Fruit fly (Drosophila melanogaster) whole organism, prepupa: ENCODE results near the gene CG8219.
A peak's percentile ranks its signal among the peaks of the same experiment; 100 is the strongest.

ENCODE experiments used
- CG10669 ChIP-seq: fragments of 200-800 bp; sonication (Bioruptor generic); optimal IDR thresholded peaks from 3 replicates; lab custom pipeline; 2018; ENCODE audit warnings: missing biosample characterization, mild to moderate bottlenecking, missing genetic modification characterization, moderate library complexity
- CG11294 ChIP-seq: fragments of 200-800 bp; sonication (Bioruptor generic); IDR thresholded peaks from 2 replicates; pipeline ENCODE4 v1.3.6; 2022; ENCODE audit warnings: missing biosample characterization, missing genetic modification characterization
- CG11902 ChIP-seq: fragments of 200-800 bp; sonication (Bioruptor generic); optimal IDR thresholded peaks from 3 replicates; lab custom pipeline; 2016; ENCODE audit warnings: missing biosample characterization, missing genetic modification characterization
- CG1621 ChIP-seq: fragments of 200-800 bp; sonication (Bioruptor generic); optimal IDR thresholded peaks from 3 replicates; lab custom pipeline; 2018; ENCODE audit warnings: missing biosample characterization, mild to moderate bottlenecking, missing genetic modification characterization
- CG16779 ChIP-seq: fragments of 200-800 bp; sonication (Bioruptor generic); optimal IDR thresholded peaks from 3 replicates; lab custom pipeline; 2017; ENCODE audit warnings: missing biosample characterization, mild to moderate bottlenecking, missing genetic modification characterization
- CG3032 ChIP-seq: fragments of 200-800 bp; optimal IDR thresholded peaks from 2 replicates; lab custom pipeline; 2019; ENCODE audit warnings: missing biosample characterization, mild to moderate bottlenecking, missing genetic modification characterization, moderate library complexity
- CG31627 ChIP-seq: fragments of 200-800 bp; sonication (Bioruptor generic); optimal IDR thresholded peaks from 3 replicates; lab custom pipeline; 2016; ENCODE audit warnings: missing biosample characterization, missing genetic modification characterization
- CG32006 ChIP-seq: fragments of 200-800 bp; sonication (Bioruptor generic); optimal IDR thresholded peaks from 3 replicates; lab custom pipeline; 2017; ENCODE audit warnings: missing biosample characterization, mild to moderate bottlenecking, missing genetic modification characterization
- CG3919 ChIP-seq: fragments of 200-800 bp; sonication (Bioruptor generic); optimal IDR thresholded peaks from 3 replicates; lab custom pipeline; 2016; ENCODE audit warnings: missing biosample characterization, missing genetic modification characterization
- CG4318 ChIP-seq: fragments of 200-800 bp; sonication (Bioruptor generic); optimal IDR thresholded peaks from 3 replicates; lab custom pipeline; 2017; ENCODE audit warnings: missing biosample characterization, mild to moderate bottlenecking, missing genetic modification characterization
- CG6163 ChIP-seq: fragments of 200-800 bp; sonication (Bioruptor generic); IDR thresholded peaks from 3 replicates; pipeline ENCODE4 v1.3.6; 2022; ENCODE audit warnings: missing biosample characterization, missing genetic modification characterization
- CG6276 ChIP-seq: fragments of 200-800 bp; sonication (Bioruptor generic); optimal IDR thresholded peaks from 2 replicates; lab custom pipeline; 2017; ENCODE audit warnings: missing biosample characterization, mild to moderate bottlenecking, missing genetic modification characterization
- CG6792 ChIP-seq: fragments of 200-800 bp; sonication (Bioruptor generic); optimal IDR thresholded peaks from 3 replicates; lab custom pipeline; 2016; ENCODE audit warnings: missing biosample characterization, missing genetic modification characterization
- CG6808 ChIP-seq: fragments of 200-800 bp; sonication (Bioruptor generic); optimal IDR thresholded peaks from 3 replicates; lab custom pipeline; 2017; ENCODE audit warnings: missing biosample characterization, missing genetic modification characterization, mild to moderate bottlenecking, moderate library complexity, missing genetic modification reagents
- CG7368 ChIP-seq: fragments of 200-800 bp; sonication (Bioruptor generic); optimal IDR thresholded peaks from 3 replicates; lab custom pipeline; 2016; ENCODE audit warnings: missing biosample characterization, missing genetic modification characterization
- CG8119 ChIP-seq: fragments of 200-800 bp; sonication (Bioruptor generic); IDR thresholded peaks from 3 replicates; pipeline ENCODE4 v1.3.6; 2022; ENCODE audit warnings: missing biosample characterization, missing genetic modification characterization
- CG8632 ChIP-seq: fragments of 200-800 bp; sonication (Bioruptor generic); optimal IDR thresholded peaks from 3 replicates; lab custom pipeline; 2016; ENCODE audit warnings: missing biosample characterization, missing genetic modification characterization
- Eip78C ChIP-seq: fragments of 200-800 bp; sonication (Bioruptor generic); peaks from one replicate; lab custom pipeline; 2016; ENCODE audit warnings: missing biosample characterization, missing genetic modification characterization
- Ets21C ChIP-seq: fragments of 200-800 bp; sonication (Bioruptor generic); optimal IDR thresholded peaks from 3 replicates; lab custom pipeline; 2016; ENCODE audit warnings: missing biosample characterization, missing genetic modification characterization
- Ets96B ChIP-seq: fragments of 200-800 bp; optimal IDR thresholded peaks from 2 replicates; lab custom pipeline; 2019; ENCODE audit warnings: missing biosample characterization, mild to moderate bottlenecking, missing genetic modification characterization, moderate library complexity
- Gug ChIP-seq: fragments of 200-800 bp; sonication (Bioruptor generic); IDR thresholded peaks from 2 replicates; pipeline ENCODE4 v1.3.6; 2022; ENCODE audit warnings: missing biosample characterization, missing genetic modification characterization
- Hr38 ChIP-seq: sonication (Bioruptor generic); optimal IDR thresholded peaks from 2 replicates; lab custom pipeline; 2016; ENCODE audit warnings: missing biosample characterization, missing genetic modification characterization
- Hr39 ChIP-seq: fragments of 200-800 bp; sonication (Bioruptor generic); optimal IDR thresholded peaks from 2 replicates; lab custom pipeline; 2016; ENCODE audit warnings: missing biosample characterization, missing genetic modification characterization
- Lpt ChIP-seq: fragments of 200-800 bp; sonication (Bioruptor generic); optimal IDR thresholded peaks from 3 replicates; lab custom pipeline; 2016; ENCODE audit warnings: missing biosample characterization, missing genetic modification characterization
- Met ChIP-seq: fragments of 200-800 bp; sonication (Bioruptor generic); optimal IDR thresholded peaks from 3 replicates; lab custom pipeline; 2016; ENCODE audit warnings: missing biosample characterization, missing genetic modification characterization
- OdsH ChIP-seq: fragments of 200-800 bp; sonication (Bioruptor generic); optimal IDR thresholded peaks from 3 replicates; lab custom pipeline; 2016; ENCODE audit warnings: missing biosample characterization, missing genetic modification characterization
- Sox15 ChIP-seq: fragments of 200-800 bp; sonication (Bioruptor generic); optimal IDR thresholded peaks from 3 replicates; lab custom pipeline; 2016; ENCODE audit warnings: missing biosample characterization, missing genetic modification characterization
- achi ChIP-seq: fragments of 200-800 bp; sonication (Bioruptor generic); optimal IDR thresholded peaks from 3 replicates; lab custom pipeline; 2016; ENCODE audit warnings: missing biosample characterization, missing genetic modification characterization
- acj6 ChIP-seq: fragments of 200-800 bp; sonication (Bioruptor generic); optimal IDR thresholded peaks from 3 replicates; lab custom pipeline; 2016; ENCODE audit warnings: missing biosample characterization, missing genetic modification characterization
- dsx ChIP-seq: fragments of 200-800 bp; optimal IDR thresholded peaks from 3 replicates; lab custom pipeline; 2019; ENCODE audit warnings: missing biosample characterization, mild to moderate bottlenecking, missing genetic modification characterization, moderate library complexity; ENCODE audit not compliant: poor library complexity, severe bottlenecking
- eg ChIP-seq: fragments of 200-800 bp; sonication (Bioruptor generic); IDR thresholded peaks from 3 replicates; pipeline ENCODE4 v1.3.6; 2022; ENCODE audit warnings: missing biosample characterization, missing genetic modification characterization
- lz ChIP-seq: fragments of 200-800 bp; sonication (Bioruptor generic); optimal IDR thresholded peaks from 3 replicates; lab custom pipeline; 2016; ENCODE audit warnings: missing biosample characterization, missing genetic modification characterization
- spab ChIP-seq: fragments of 200-800 bp; sonication (Bioruptor generic); optimal IDR thresholded peaks from 2 replicates; lab custom pipeline; 2017; ENCODE audit warnings: missing biosample characterization, mild to moderate bottlenecking, missing genetic modification characterization, missing genetic modification reagents
- ss ChIP-seq, 2 experiments: fragments of 200-800 bp; sonication (Bioruptor generic); optimal IDR thresholded peaks; 2 replicates in 1 of 2; 3 replicates in 1 of 2; lab custom pipeline; 2017 to 2018; ENCODE audit warnings: mild to moderate bottlenecking in 2 of 2, missing biosample characterization in 2 of 2, missing genetic modification characterization in 2 of 2, moderate library complexity in 1 of 2

CG8219 gene

dm6 chr3L:6249178-6250078, 49.2 kb downstream of the CG8219 start (continued):
- TF ChIP-seq dsx (GFP tag; lab: Kevin White, UChicago) (peak; percentile 31), Gug (GFP tag; lab: Robert Waterston, UW) (0 out of 2 replicates have a peak, but pooled peaks have one; percentile 12), spab (GFP tag; lab: Kevin White, UChicago) (no peak), CG10669 (GFP tag; lab: Kevin White, UChicago) (no peak), CG11294 (GFP tag; lab: Robert Waterston, UW) (no peak), CG8119 (peak; percentile 69; the same call in 2 of the 3 replicates), Hr38 (GFP tag; lab: Kevin White, UChicago) (no peak), lz (GFP tag; lab: Kevin White, UChicago) (peak; percentile 36), ss (GFP tag; optimal IDR thresholded peaks at IDR 0.05; lab: Kevin White, UChicago) (peak in 1 of 2 experiments; percentile 36), Hr39 (GFP tag; lab: Kevin White, UChicago) (peak; percentile 41), acj6 (GFP tag; lab: Kevin White, UChicago) (peak; percentile 33), Sox15 (no peak), CG3032 (tag; lab: Kevin White, UChicago) (no peak), CG7368 (GFP tag; lab: Kevin White, UChicago) (no peak), Lpt (GFP tag; lab: Kevin White, UChicago) (peak; percentile 20), CG4318 (GFP tag; lab: Kevin White, UChicago) (peak; percentile 31), CG6276 (GFP tag; lab: Kevin White, UChicago) (peak; percentile 64), CG16779 (tag; lab: Kevin White, UChicago) (no peak), OdsH (peak; percentile 16), achi (GFP tag; lab: Kevin White, UChicago) (no peak), CG11902 (GFP tag; lab: Kevin White, UChicago) (no peak), CG6808 (GFP tag; lab: Kevin White, UChicago) (no peak), CG3919 (no peak), CG8632 (no peak), Ets21C (GFP tag; lab: Kevin White, UChicago) (no peak), CG6163 (GFP tag; lab: Robert Waterston, UW) (peak; percentile 59; the same call in 2 of the 3 replicates), CG31627 (GFP tag; lab: Kevin White, UChicago) (peak; percentile 40), CG6792 (GFP tag; lab: Kevin White, UChicago) (no peak), Met (GFP tag; lab: Kevin White, UChicago) (peak; percentile 67), eg (GFP tag; lab: Robert Waterston, UW) (peak; percentile 67; the same call in 1 of the 3 replicates), CG1621 (tag; lab: Kevin White, UChicago) (no peak), CG32006 (GFP tag; lab: Kevin White, UChicago) (peak; percentile 56), Eip78C (GFP tag; lab: Kevin White, UChicago) (peak; percentile 76), Ets96B (no peak)
- TF ChIP-seq, all 60 proteins: peak for 33
